Worm (Caenorhabditis elegans) whole organism, L4 larva: Measurements from ENCODE around the gene D1054.3.
A peak's percentile ranks its signal among the peaks of the same experiment; 100 is the strongest.

Experiments
- F44E2.7 ChIP-seq: fragments of 200-800 bp; sonication (Bioruptor generic); IDR thresholded peaks from 2 replicates; pipeline ENCODE4 v2.1.2; 2022; ENCODE audit warnings: missing genetic modification characterization, missing compliant biosample characterization
- T26A8.4 ChIP-seq: fragments of 200-800 bp; sonication (Bioruptor generic); IDR thresholded peaks from 2 replicates; pipeline ENCODE4 v1.3.6; 2022; ENCODE audit warnings: missing genetic modification characterization, missing compliant biosample characterization
- Y5F2A.4 ChIP-seq: fragments of 200-800 bp; sonication (Bioruptor generic); optimal IDR thresholded peaks from 2 replicates; lab custom pipeline; 2018; ENCODE audit warnings: mild to moderate bottlenecking, missing genetic modification characterization, missing compliant biosample characterization
- aha-1 ChIP-seq: fragments of 150-350 bp; peaks from one replicate; lab custom pipeline; 2014; ENCODE audit warnings: missing biosample characterization, missing genetic modification characterization
- attf-4 ChIP-seq: sonication (generic microtip); optimal IDR thresholded peaks from 3 replicates; lab custom pipeline; 2017; ENCODE audit warnings: missing biosample characterization, missing genetic modification characterization
- ceh-32 ChIP-seq: sonication (generic microtip); optimal IDR thresholded peaks from 2 replicates; lab custom pipeline; 2016; ENCODE audit warnings: mild to moderate bottlenecking, missing genetic modification characterization, missing compliant biosample characterization; ENCODE audit not compliant: poor library complexity
- ces-1 ChIP-seq: fragments of 150-350 bp; sonication (generic microtip); optimal IDR thresholded peaks from 4 replicates; lab custom pipeline; 2014; ENCODE audit warnings: missing biosample characterization, missing genetic modification reagents, missing genetic modification characterization
- daf-8 ChIP-seq: fragments of 200-800 bp; sonication (Bioruptor generic); IDR thresholded peaks from 2 replicates; pipeline ENCODE4 v1.3.6; 2022; ENCODE audit warnings: missing genetic modification characterization, missing compliant biosample characterization
- dmd-6 ChIP-seq: fragments of 200-800 bp; sonication (Bioruptor generic); IDR thresholded peaks from 2 replicates; pipeline ENCODE4 v1.3.6; 2022; ENCODE audit warnings: missing genetic modification reagents, missing genetic modification characterization, missing compliant biosample characterization
- dpl-1 ChIP-seq: fragments of 150-350 bp; optimal IDR thresholded peaks from 2 replicates; lab custom pipeline; 2014; ENCODE audit warnings: missing biosample characterization, missing genetic modification reagents, missing genetic modification characterization
- egl-27 ChIP-seq: sonication (generic microtip); optimal IDR thresholded peaks from 3 replicates; lab custom pipeline; 2017; ENCODE audit warnings: missing biosample characterization, missing genetic modification reagents, missing genetic modification characterization
- fkh-10 ChIP-seq: fragments of 150-350 bp; optimal IDR thresholded peaks from 2 replicates; lab custom pipeline; 2014; ENCODE audit warnings: missing biosample characterization, missing genetic modification reagents, missing genetic modification characterization
- fos-1 ChIP-seq: fragments of 150-350 bp; optimal IDR thresholded peaks from 2 replicates; lab custom pipeline; 2014; ENCODE audit warnings: missing biosample characterization, missing genetic modification characterization
- hlh-30 ChIP-seq: sonication (generic microtip); optimal IDR thresholded peaks from 2 replicates; lab custom pipeline; 2017; ENCODE audit warnings: antibody characterized with exemption, mild to moderate bottlenecking, missing genetic modification characterization, missing compliant biosample characterization; ENCODE audit not compliant: insufficient read depth
- jun-1 ChIP-seq: fragments of 150-350 bp; optimal IDR thresholded peaks from 2 replicates; lab custom pipeline; 2014; ENCODE audit warnings: missing biosample characterization, missing genetic modification reagents, missing genetic modification characterization
- lim-7 ChIP-seq: fragments of 200-800 bp; sonication (Bioruptor generic); IDR thresholded peaks from 2 replicates; pipeline ENCODE4 v1.3.6; 2022; ENCODE audit warnings: missing genetic modification characterization, missing compliant biosample characterization
- lin-13 ChIP-seq: fragments of 150-350 bp; optimal IDR thresholded peaks from 2 replicates; lab custom pipeline; 2014; ENCODE audit warnings: missing biosample characterization, missing genetic modification reagents, missing genetic modification characterization
- lin-29 ChIP-seq: fragments of 200-800 bp; sonication (Bioruptor generic); IDR thresholded peaks from 2 replicates; pipeline ENCODE4 v1.3.6; 2022; ENCODE audit warnings: missing genetic modification reagents, missing genetic modification characterization, missing compliant biosample characterization
- mdl-1 ChIP-seq, 2 experiments: fragments of 150-350 bp in 1 of 2; sonication (generic microtip) in 1 of 2; optimal IDR thresholded peaks; 2 replicates each; lab custom pipeline; 2014 to 2017; ENCODE audit warnings: missing biosample characterization in 2 of 2, missing genetic modification characterization in 2 of 2
- mdt-29 ChIP-seq: fragments of 200-800 bp; sonication (Bioruptor generic); IDR thresholded peaks from 2 replicates; pipeline ENCODE4 v1.3.6; 2022; ENCODE audit warnings: missing genetic modification reagents, missing genetic modification characterization, missing compliant biosample characterization
- mep-1 ChIP-seq: fragments of 150-350 bp; sonication (generic microtip); optimal IDR thresholded peaks from 3 replicates; lab custom pipeline; 2014; ENCODE audit warnings: missing biosample characterization, missing genetic modification characterization
- mxl-3 ChIP-seq: fragments of 200-800 bp; sonication (Bioruptor generic); optimal IDR thresholded peaks from 2 replicates; lab custom pipeline; 2018; ENCODE audit warnings: mild to moderate bottlenecking, missing genetic modification characterization, missing compliant biosample characterization
- nhr-25 ChIP-seq: sonication (generic microtip); optimal IDR thresholded peaks from 2 replicates; lab custom pipeline; 2017; ENCODE audit warnings: missing genetic modification characterization, mild to moderate bottlenecking, missing compliant biosample characterization, antibody characterized with exemption, moderate library complexity, borderline replicate concordance; ENCODE audit not compliant: insufficient read depth
- nhr-28 ChIP-seq: fragments of 150-350 bp; optimal IDR thresholded peaks from 2 replicates; lab custom pipeline; 2014; ENCODE audit warnings: missing biosample characterization, missing genetic modification characterization
- nhr-42 ChIP-seq: fragments of 200-800 bp; sonication (Bioruptor generic); IDR thresholded peaks from 2 replicates; pipeline ENCODE4 v1.3.6; 2022; ENCODE audit warnings: missing genetic modification characterization, missing compliant biosample characterization
- nhr-77 ChIP-seq: fragments of 150-350 bp; optimal IDR thresholded peaks from 2 replicates; lab custom pipeline; 2014; ENCODE audit warnings: missing biosample characterization, missing genetic modification characterization
- php-3 ChIP-seq: fragments of 200-800 bp; sonication (Bioruptor generic); IDR thresholded peaks from 2 replicates; pipeline ENCODE4 v1.3.6; 2022; ENCODE audit warnings: missing genetic modification reagents, missing genetic modification characterization, missing compliant biosample characterization
- pqm-1 ChIP-seq: sonication (generic microtip); optimal IDR thresholded peaks from 2 replicates; lab custom pipeline; 2017; ENCODE audit warnings: missing biosample characterization, missing genetic modification characterization
- rbr-2 ChIP-seq: sonication (generic microtip); optimal IDR thresholded peaks from 2 replicates; lab custom pipeline; 2016; ENCODE audit warnings: missing genotype, missing genetic modification characterization, missing compliant biosample characterization
- sdz-12 ChIP-seq: fragments of 200-800 bp; sonication (Bioruptor generic); optimal IDR thresholded peaks from 2 replicates; lab custom pipeline; 2018; ENCODE audit warnings: mild to moderate bottlenecking, missing genetic modification characterization, missing compliant biosample characterization
- set-16 ChIP-seq: fragments of 200-800 bp; sonication (Bioruptor generic); IDR thresholded peaks from 2 replicates; pipeline ENCODE4 v1.3.6; 2022; ENCODE audit warnings: missing genetic modification reagents, missing genetic modification characterization, missing compliant biosample characterization
- skn-1 ChIP-seq: fragments of 150-350 bp; optimal IDR thresholded peaks from 2 replicates; lab custom pipeline; 2014; ENCODE audit warnings: missing biosample characterization, missing genetic modification characterization
- spr-3 ChIP-seq: fragments of 200-800 bp; sonication (Bioruptor generic); optimal IDR thresholded peaks from 2 replicates; lab custom pipeline; 2018; ENCODE audit warnings: mild to moderate bottlenecking, missing genetic modification characterization, missing compliant biosample characterization
- tra-1 ChIP-seq: fragments of 200-800 bp; sonication (Bioruptor generic); IDR thresholded peaks from 2 replicates; pipeline ENCODE4 v1.3.6; 2022; ENCODE audit warnings: missing genetic modification reagents, missing genetic modification characterization, missing compliant biosample characterization
- unc-62 ChIP-seq, 3 experiments: fragments of 150-350 bp in 1 of 3; sonication (generic microtip); optimal IDR thresholded peaks in 2 of 3; peaks in 1 of 3; 1 replicate in 1 of 3; 2 replicates in 2 of 3; lab custom pipeline; 2014 to 2017; ENCODE audit warnings: missing biosample characterization in 3 of 3, missing genetic modification characterization in 3 of 3, missing genetic modification reagents in 3 of 3, missing genotype in 1 of 3

The D1054.3 gene

ce11 chrV:10750630-10751029 is 20.6 kb upstream of the D1054.3 start, which contains the start of gene F28H7.3 (continued):
- TF ChIP-seq tra-1 (GFP tag; lab: Robert Waterston, UW) (peak; percentile 45; the same call in 1 of the 2 replicates), fkh-10 (GFP tag; lab: Kevin White, UChicago) (no peak), nhr-28 (tag; lab: Kevin White, UChicago) (peak; percentile 73), lim-7 (GFP tag; lab: Robert Waterston, UW) (no peak), attf-4 (tag; lab: Kevin White, UChicago) (no peak), rbr-2 (tag; lab: Kevin White, UChicago) (no peak), nhr-77 (tag; lab: Kevin White, UChicago) (peak; percentile 49), sdz-12 (no peak), lin-13 (no peak), php-3 (GFP tag; lab: Robert Waterston, UW) (0 out of 2 replicates have a peak, but pooled peaks have one; percentile 45), mdl-1 (tag; optimal IDR thresholded peaks at IDR 0.05; lab: Kevin White, UChicago) (no peak), pqm-1 (tag; lab: Kevin White, UChicago) (peak; percentile 94), skn-1 (no peak)

ce11 chrV:10754050-10754449 is 17.2 kb upstream of the D1054.3 start, which contains the start of gene F28H7.7:
F28H7.7 (minus strand) TSS chrV:10754150.
- TF ChIP-seq spr-3 (GFP tag; lab: Kevin White, UChicago) (no peak), hlh-30 (tag; lab: Kevin White, UChicago) (no peak)

DNA sequence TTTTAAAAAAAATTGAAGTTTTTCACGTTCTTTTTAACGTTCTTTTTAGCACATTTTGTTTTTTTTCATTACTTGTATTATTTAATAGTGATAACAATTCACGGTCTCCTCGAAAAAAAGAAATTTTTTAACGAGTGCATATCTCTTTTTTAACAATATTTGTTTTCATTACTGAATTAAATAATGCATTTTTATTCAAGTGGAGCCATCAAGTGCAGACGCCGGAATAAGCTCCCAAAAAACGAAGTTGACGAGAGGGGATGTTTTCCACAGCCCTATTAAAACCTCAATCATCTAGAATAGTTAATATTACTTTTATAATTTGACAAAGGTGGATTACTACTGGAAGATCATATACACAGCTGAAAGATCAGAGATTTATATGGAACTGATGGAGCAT is 14.6 kb upstream of the D1054.3 start, which contains the start of gene irld-6:
TSS of gene irld-6 (minus strand) at position 101 of the 400 bp plus-strand sequence.
- TF ChIP-seq ceh-32 (tag; lab: Kevin White, UChicago) = no peak
- TF ChIP-seq dpl-1 (GFP tag; lab: Kevin White, UChicago) = no peak
- no peak for TF ChIP-seq fos-1 (tag; lab: Kevin White, UChicago)

ce11 chrV:10757128-10757527 is 14.1 kb upstream of the D1054.3 start:
- TF ChIP-seq php-3 (GFP tag; lab: Robert Waterston, UW) (no peak), spr-3 (GFP tag; lab: Kevin White, UChicago) (no peak), F44E2.7 (GFP tag; lab: Robert Waterston, UW) (no peak), mdl-1 (tag; optimal IDR thresholded peaks at IDR 0.05; lab: Kevin White, UChicago) (peak in 1 of 2 experiments; percentile 48), jun-1 (tag; lab: Kevin White, UChicago) (no peak), unc-62 (GFP tag; optimal IDR thresholded peaks at IDR 0.05 in 1 of 2; lab: Kevin White, UChicago) (peak in 1 of 2 experiments; percentile 44), unc-62 (tag; optimal IDR thresholded peaks at IDR 0.05; lab: Kevin White, UChicago) (no peak), hlh-30 (tag; lab: Kevin White, UChicago) (peak; percentile 24), mxl-3 (peak; percentile 3), mep-1 (tag; lab: Kevin White, UChicago) (peak; percentile 10), mdt-29 (no peak), egl-27 (tag; lab: Kevin White, UChicago) (no peak), nhr-28 (tag; lab: Kevin White, UChicago) (peak; percentile 8), rbr-2 (tag; lab: Kevin White, UChicago) (no peak), dpl-1 (GFP tag; lab: Kevin White, UChicago) (no peak), nhr-25 (tag; lab: Kevin White, UChicago) (peak; percentile 73), nhr-42 (GFP tag; lab: Robert Waterston, UW) (no peak), set-16 (GFP tag; lab: Robert Waterston, UW) (no peak), lin-29 (GFP tag; lab: Robert Waterston, UW) (no peak), dmd-6 (GFP tag; lab: Robert Waterston, UW) (no peak), aha-1 (peak; percentile 22), Y5F2A.4 (GFP tag; lab: Kevin White, UChicago) (no peak), ces-1 (GFP tag; lab: Kevin White, UChicago) (no peak), T26A8.4 (GFP tag; lab: Robert Waterston, UW) (no peak), daf-8 (no peak)
